Worm (Caenorhabditis elegans): ENCODE measurements around the gene T10C6.7.

ce11 chrV:16041412-16041811 is 9.9 kb upstream of the T10C6.7 start:
- TF ChIP-seq lin-39 (tag; optimal IDR thresholded peaks at IDR 0.05), result no peak
- no peak for TF ChIP-seq unc-62 (GFP tag; optimal IDR thresholded peaks at IDR 0.05 in 1 of 2)
- TF ChIP-seq unc-62 (tag; optimal IDR thresholded peaks at IDR 0.05), result no peak
- TF ChIP-seq snpc-1.2 (GFP tag; IDR thresholded peaks at IDR 0.05), result no peak
- TF ChIP-seq snpc-4 (tag; optimal IDR thresholded peaks at IDR 0.05), result no peak

All from whole organism, L4 larva.